Worm (Caenorhabditis elegans): ENCODE measurements around the gene pqn-89.

The pqn-89 gene

ce11 chrIV:6506424-6506823, at the start of gene pqn-89:
TSS of gene pqn-89 (plus strand) at chrIV:6506724.
- TF ChIP-seq jun-1 (tag; optimal IDR thresholded peaks at IDR 0.05) (no peak), blmp-1 (tag; optimal IDR thresholded peaks at IDR 0.05) (no peak)

- TF ChIP-seq nhr-90 (tag; optimal IDR thresholded peaks at IDR 0.05; ENCODE audit: poor library complexity) (no peak), unc-98 (GFP tag; IDR thresholded peaks at IDR 0.05) (no peak), lin-13 (GFP tag; optimal IDR thresholded peaks at IDR 0.05) (no peak), ceh-88 (GFP tag; IDR thresholded peaks at IDR 0.05) (no peak), ces-1 (GFP tag; optimal IDR thresholded peaks at IDR 0.05) (no peak), egl-13 (tag; optimal IDR thresholded peaks at IDR 0.05) (no peak), Y116A8C.19 (tag; optimal IDR thresholded peaks at IDR 0.05; ENCODE audit: borderline replicate concordance) (no peak), lin-35 (GFP tag; optimal IDR thresholded peaks at IDR 0.05) (no peak), unc-130 (tag; optimal IDR thresholded peaks at IDR 0.05) (no peak), isw-1 (GFP tag; IDR thresholded peaks at IDR 0.05) (no peak), ztf-11 (tag; optimal IDR thresholded peaks at IDR 0.05) (no peak), lin-14 (GFP tag; optimal IDR thresholded peaks at IDR 0.05) (no peak)
Measured at ce11 chrIV:6457472-6457871, 49.1 kb upstream of the pqn-89 start, which contains the start of gene lgc-10. TSS of gene lgc-10 (minus strand) at chrIV:6457572.

ce11 chrIV:6460596-6460995, 45.9 kb upstream of the pqn-89 start:
- no peak for TF ChIP-seq ama-1 (optimal IDR thresholded peaks at IDR 0.05)

ce11 chrIV:6464005-6464404, 42.5 kb upstream of the pqn-89 start, which contains the start of gene acr-25:
TSS of gene acr-25 (plus strand) at chrIV:6464305.
- no peak for TF ChIP-seq lsy-2 (tag; optimal IDR thresholded peaks at IDR 0.05)
- no peak for TF ChIP-seq mab-9 (GFP tag; IDR thresholded peaks at IDR 0.05)
- no peak for TF ChIP-seq unc-30 (tag; optimal IDR thresholded peaks at IDR 0.05)
- no peak for TF ChIP-seq lin-13 (GFP tag; optimal IDR thresholded peaks at IDR 0.05)
- no peak for TF ChIP-seq nhr-76 (tag; optimal IDR thresholded peaks at IDR 0.05)
- no peak for TF ChIP-seq egl-13 (tag; optimal IDR thresholded peaks at IDR 0.05)
- no peak for TF ChIP-seq rnt-1 (tag; optimal IDR thresholded peaks at IDR 0.05)
- TF ChIP-seq F16B12.6 (tag; optimal IDR thresholded peaks at IDR 0.05): no peak
- no peak for TF ChIP-seq grh-1 (GFP tag; IDR thresholded peaks at IDR 0.05)
- TF ChIP-seq lin-14 (GFP tag; optimal IDR thresholded peaks at IDR 0.05): no peak
- TF ChIP-seq elt-3 (tag; optimal IDR thresholded peaks at IDR 0.05): no peak
- TF ChIP-seq nhr-77 (tag; optimal IDR thresholded peaks at IDR 0.05): no peak
- no peak for TF ChIP-seq efl-1 (optimal IDR thresholded peaks at IDR 0.05)
- no peak for TF ChIP-seq efl-1 (GFP tag; optimal IDR thresholded peaks at IDR 0.05 in 1 of 2)
- no peak for TF ChIP-seq xbp-1 (tag; optimal IDR thresholded peaks at IDR 0.05)
- TF ChIP-seq nhr-28 (tag; optimal IDR thresholded peaks at IDR 0.05): no peak
- no peak for TF ChIP-seq C16A3.4 (tag; optimal IDR thresholded peaks at IDR 0.05)
- no peak for TF ChIP-seq aha-1 (tag; optimal IDR thresholded peaks at IDR 0.05)
- no peak for TF ChIP-seq nhr-84 (tag; optimal IDR thresholded peaks at IDR 0.05)
- no peak for TF ChIP-seq nhr-19 (GFP tag; conservative IDR thresholded peaks at IDR 0.05)
- TF ChIP-seq ceh-90 (tag; optimal IDR thresholded peaks at IDR 0.05): no peak

- TF ChIP-seq F16B12.6 (tag; optimal IDR thresholded peaks at IDR 0.05): no peak
- no peak for TF ChIP-seq mef-2 (tag; optimal IDR thresholded peaks at IDR 0.05)
- TF ChIP-seq unc-98 (GFP tag; IDR thresholded peaks at IDR 0.05): no peak
- no peak for TF ChIP-seq ztf-4 (tag; optimal IDR thresholded peaks at IDR 0.05)
- no peak for TF ChIP-seq nhr-20 (tag; optimal IDR thresholded peaks at IDR 0.05)
- no peak for TF ChIP-seq ets-5 (GFP tag; IDR thresholded peaks at IDR 0.05)
- TF ChIP-seq zag-1 (tag; optimal IDR thresholded peaks at IDR 0.05): no peak
- TF ChIP-seq pax-3 (tag; optimal IDR thresholded peaks at IDR 0.05): no peak
- TF ChIP-seq hlh-17 (GFP tag; optimal IDR thresholded peaks at IDR 0.05; ENCODE audit: borderline replicate concordance): no peak
- no peak for TF ChIP-seq irx-1 (tag; optimal IDR thresholded peaks at IDR 0.05)
- no peak for TF ChIP-seq nhr-90 (tag; optimal IDR thresholded peaks at IDR 0.05; ENCODE audit: poor library complexity)
- TF ChIP-seq nhr-77 (tag; optimal IDR thresholded peaks at IDR 0.05): no peak
- TF ChIP-seq unc-30 (tag; optimal IDR thresholded peaks at IDR 0.05): no peak
- TF ChIP-seq nhr-71 (tag; optimal IDR thresholded peaks at IDR 0.05): no peak
- no peak for TF ChIP-seq isw-1 (GFP tag; IDR thresholded peaks at IDR 0.05)
- TF ChIP-seq skn-1 (tag; optimal IDR thresholded peaks at IDR 0.05): no peak
- no peak for TF ChIP-seq vab-15 (tag; optimal IDR thresholded peaks at IDR 0.05)
Measured at ce11 chrIV:6471216-6471615, 35.3 kb upstream of the pqn-89 start, which contains the start of gene tmed-13. TSS of gene tmed-13 (minus strand) at chrIV:6471384.

Measured in whole organism, L1 larva.